Fruit fly (Drosophila melanogaster): Measurements from ENCODE around the gene CG17292.

CG17292 gene

DNA sequence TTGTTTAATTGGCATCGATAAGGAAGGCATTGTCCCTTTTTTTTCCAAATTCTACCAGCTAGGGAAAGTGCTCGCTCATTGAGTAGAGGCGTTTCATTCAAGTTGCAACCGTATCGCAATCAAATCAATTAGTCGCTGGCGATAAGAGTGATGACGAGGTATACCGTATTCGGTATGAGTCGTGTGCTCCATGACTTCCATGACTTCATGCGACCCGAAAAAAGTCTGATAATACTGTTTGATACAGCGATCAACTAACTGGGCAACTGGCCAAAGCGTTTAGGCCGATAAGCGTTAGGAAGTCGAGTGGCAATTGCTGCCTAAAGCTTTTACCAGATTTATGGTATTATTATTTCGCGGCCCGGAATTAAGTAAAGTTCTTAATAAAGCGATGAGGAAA is 25.7 kb upstream of the CG17292 start:
- TF ChIP-seq zen2 (GFP tag; IDR thresholded peaks at IDR 0.05; ENCODE audit: partially characterized antibody) (no peak), TFAM (GFP tag; optimal IDR thresholded peaks at IDR 0.05) (no peak), unpg (GFP tag; optimal IDR thresholded peaks at IDR 0.05) (no peak), exex (tag; optimal IDR thresholded peaks at IDR 0.05) (peak; percentile 96), grn (GFP tag; optimal IDR thresholded peaks at IDR 0.05) (peak; percentile 83), lab (GFP tag; optimal IDR thresholded peaks at IDR 0.05) (peak; percentile 39), CG5180 (GFP tag; optimal IDR thresholded peaks at IDR 0.05) (peak; percentile 74), CG34376 (GFP tag; optimal IDR thresholded peaks at IDR 0.05) (peak; percentile 78), kni (GFP tag; optimal IDR thresholded peaks at IDR 0.05) (no peak), CG10462 (GFP tag; optimal IDR thresholded peaks at IDR 0.05) (no peak), B-H2 (GFP tag; optimal IDR thresholded peaks at IDR 0.05) (peak; percentile 18), Hey (tag; optimal IDR thresholded peaks at IDR 0.05) (peak; percentile 14), HmgZ (tag; optimal IDR thresholded peaks at IDR 0.05) (peak; percentile 27), chinmo (GFP tag; IDR thresholded peaks at IDR 0.05; ENCODE audit: partially characterized antibody) (0 out of 4 replicates have a peak, but pooled peaks have one; percentile 37), Deaf1 (tag; optimal IDR thresholded peaks at IDR 0.05) (peak; percentile 16), sug (tag; optimal IDR thresholded peaks at IDR 0.05) (peak; percentile 51), CG6765 (GFP tag; optimal IDR thresholded peaks at IDR 0.05) (no peak), Hr78 (GFP tag; optimal IDR thresholded peaks at IDR 0.05) (peak in 1 of 2 experiments; percentile 68), jigr1 (GFP tag; IDR thresholded peaks at IDR 0.05) (no peak), Ravus (GFP tag; IDR thresholded peaks at IDR 0.05) (no peak), BtbVII (GFP tag; optimal IDR thresholded peaks at IDR 0.05) (peak; percentile 2), D19B (GFP tag; optimal IDR thresholded peaks at IDR 0.05) (peak; percentile 48), CG14965 (GFP tag; optimal IDR thresholded peaks at IDR 0.05; ENCODE audit: borderline replicate concordance) (no peak)

DNA sequence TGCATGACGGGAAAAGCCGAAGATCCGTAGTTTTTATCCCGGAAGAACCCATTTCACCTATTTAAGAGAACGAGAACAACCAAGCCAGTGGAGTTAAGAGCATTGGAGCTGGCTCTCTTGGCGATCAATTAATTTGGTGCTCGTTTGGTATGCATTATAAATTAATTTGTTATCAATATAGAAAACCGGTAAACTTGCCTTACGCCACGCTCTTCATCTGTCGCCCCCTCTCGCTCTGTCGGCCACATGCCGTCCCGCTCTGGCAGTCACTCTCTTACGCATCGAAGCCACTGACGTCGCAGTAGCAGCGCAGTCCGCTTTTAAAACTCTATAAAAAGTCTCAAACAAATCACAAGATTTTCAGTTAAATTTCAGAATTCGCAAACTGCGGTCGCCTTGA is 24.0 kb upstream of the CG17292 start, which contains the start of gene CG7778:
TSS of gene CG7778 (plus strand) at position 361 of the 400 bp plus-strand sequence.
- TF ChIP-seq CG3838 (GFP tag; optimal IDR thresholded peaks at IDR 0.05) (no peak), CG1832 (GFP tag; optimal IDR thresholded peaks at IDR 0.05) (peak; percentile 65), Trl (optimal IDR thresholded peaks at IDR 0.05) (peak; percentile 60 to 65), Trl (GFP tag; optimal IDR thresholded peaks at IDR 0.05) (no peak), zfh1 (GFP tag; IDR thresholded peaks at IDR 0.05) (no peak), amos (GFP tag; IDR thresholded peaks at IDR 0.05; ENCODE audit: partially characterized antibody) (no peak), Taf1 (GFP tag; IDR thresholded peaks at IDR 0.05) (no peak), exex (tag; optimal IDR thresholded peaks at IDR 0.05) (peak; percentile 48), CG10321 (GFP tag; IDR thresholded peaks at IDR 0.05) (peak; percentile 46; the same call in 1 of the 2 replicates), CG8281 (tag; optimal IDR thresholded peaks at IDR 0.05) (no peak), Med (GFP tag) (peak; percentile 58), HLH3B (GFP tag; IDR thresholded peaks at IDR 0.05) (no peak), stc (GFP tag; IDR thresholded peaks at IDR 0.05) (peak; percentile 30; the same call in 1 of the 2 replicates), E2f2 (GFP tag; IDR thresholded peaks at IDR 0.05) (no peak), repo (GFP tag; optimal IDR thresholded peaks at IDR 0.05) (no peak), btn (GFP tag; optimal IDR thresholded peaks at IDR 0.05) (no peak), CG2129 (GFP tag; IDR thresholded peaks at IDR 0.05; ENCODE audit: partially characterized antibody) (no peak), CG2202 (tag; optimal IDR thresholded peaks at IDR 0.05) (no peak), lmd (GFP tag; IDR thresholded peaks at IDR 0.05) (no peak), CG13624 (GFP tag; optimal IDR thresholded peaks at IDR 0.05) (no peak), Optix (GFP tag; IDR thresholded peaks at IDR 0.05) (no peak), CG33213 (GFP tag; optimal IDR thresholded peaks at IDR 0.05) (no peak), Mes4 (GFP tag; optimal IDR thresholded peaks at IDR 0.05) (no peak), CG7745 (tag; optimal IDR thresholded peaks at IDR 0.05) (peak; percentile 44), CG6683 (GFP tag; optimal IDR thresholded peaks at IDR 0.05) (no peak), vvl (GFP tag; IDR thresholded peaks at IDR 0.05) (0 out of 2 replicates have a peak, but pooled peaks have one; percentile 26), Max (GFP tag; optimal IDR thresholded peaks at IDR 0.05) (no peak), CG31224 (GFP tag; IDR thresholded peaks at IDR 0.05) (no peak), p53 (GFP tag; optimal IDR thresholded peaks at IDR 0.05) (no peak), D19B (GFP tag; optimal IDR thresholded peaks at IDR 0.05) (no peak)
